Worm (Caenorhabditis elegans) whole organism, early embryonic: ENCODE measurements around the gene oac-22.
"Not testable (repeated sequence)": the region's sequence is repeated elsewhere in the genome, so short reads cannot be mapped to it uniquely, and the experiment has no call there.

Source experiments
- B0310.2 ChIP-seq: sonication (generic microtip); optimal IDR thresholded peaks from 2 replicates; lab custom pipeline; 2016; ENCODE audit warnings: mild to moderate bottlenecking, missing genetic modification characterization, missing compliant biosample characterization
- ama-1 ChIP-seq: fragments of 150-350 bp; optimal IDR thresholded peaks from 2 replicates; lab custom pipeline; 2014
- ceh-13 ChIP-seq: fragments of 200-800 bp; sonication (Bioruptor generic); optimal IDR thresholded peaks from 2 replicates; lab custom pipeline; 2018; ENCODE audit warnings: mild to moderate bottlenecking, missing genetic modification characterization, missing compliant biosample characterization
- ceh-36 ChIP-seq: sonication (generic microtip); optimal IDR thresholded peaks from 2 replicates; lab custom pipeline; 2016; ENCODE audit warnings: missing genetic modification characterization, inconsistent platforms, missing compliant biosample characterization
- ets-7 ChIP-seq: sonication (generic microtip); optimal IDR thresholded peaks from 2 replicates; lab custom pipeline; 2016; ENCODE audit warnings: missing genotype, missing genetic modification characterization, missing compliant biosample characterization
- flt-1 ChIP-seq: fragments of 200-800 bp; sonication (Bioruptor generic); IDR thresholded peaks from 2 replicates; pipeline ENCODE4 v1.3.6; 2022; ENCODE audit warnings: missing genetic modification characterization, missing compliant biosample characterization
- hmbx-1 ChIP-seq: sonication (generic microtip); optimal IDR thresholded peaks from 2 replicates; lab custom pipeline; 2016; ENCODE audit warnings: mild to moderate bottlenecking, missing genetic modification characterization, missing compliant biosample characterization
- hmg-4 ChIP-seq: fragments of 200-800 bp; sonication (Bioruptor generic); optimal IDR thresholded peaks from 2 replicates; lab custom pipeline; 2018; ENCODE audit warnings: mild to moderate bottlenecking, missing genetic modification characterization, missing compliant biosample characterization
- hnd-1 ChIP-seq: sonication (generic microtip); optimal IDR thresholded peaks from 2 replicates; lab custom pipeline; 2016; ENCODE audit warnings: missing genetic modification characterization, missing compliant biosample characterization
- pes-1 ChIP-seq: fragments of 200-800 bp; sonication (Bioruptor generic); IDR thresholded peaks from 2 replicates; pipeline ENCODE4 v1.3.6; 2022; ENCODE audit warnings: missing genetic modification reagents, missing genetic modification characterization, missing compliant biosample characterization
- scrt-1 ChIP-seq: fragments of 200-800 bp; sonication (Bioruptor generic); IDR thresholded peaks from 2 replicates; pipeline ENCODE4 v1.3.6; 2022; ENCODE audit warnings: missing genetic modification characterization, missing compliant biosample characterization
- sea-1 ChIP-seq: fragments of 200-800 bp; sonication (Bioruptor generic); conservative IDR thresholded peaks from 2 replicates; pipeline ENCODE4 v1.3.6; 2022; ENCODE audit warnings: missing genetic modification characterization, missing compliant biosample characterization
- tbx-11 ChIP-seq: fragments of 200-800 bp; sonication (Bioruptor generic); IDR thresholded peaks from 2 replicates; pipeline ENCODE4 v1.3.6; 2022; ENCODE audit warnings: missing genetic modification characterization, missing compliant biosample characterization
- tra-4 ChIP-seq: sonication (generic microtip); optimal IDR thresholded peaks from 2 replicates; lab custom pipeline; 2017; ENCODE audit warnings: missing genetic modification characterization, missing compliant biosample characterization

DNA sequence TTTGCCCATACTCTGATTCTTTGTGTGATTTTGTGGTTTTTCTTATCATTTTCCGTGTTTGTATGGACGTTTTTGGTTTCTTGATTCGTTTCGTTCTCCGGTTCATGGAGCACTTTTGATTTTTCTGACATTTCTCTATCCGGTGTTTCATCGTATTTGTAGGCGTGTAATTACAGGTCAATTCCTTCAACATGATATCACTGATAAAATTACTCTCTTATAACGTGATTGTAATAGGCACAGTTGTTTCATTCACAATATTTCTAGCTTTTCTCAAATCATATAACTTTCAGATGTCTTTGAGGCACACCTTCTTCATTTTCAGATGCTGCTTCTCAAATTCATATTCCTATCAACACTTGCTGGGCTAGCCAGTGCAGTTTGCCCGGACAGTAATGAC lies 46.9 kb downstream of the oac-22 start, which contains the start of gene clec-70:
- not testable (repeated sequence) for TF ChIP-seq ama-1 (lab: Kevin White, UChicago); flt-1 (GFP tag; lab: Robert Waterston, UW); hmg-4; B0310.2 (tag; lab: Kevin White, UChicago); hmbx-1 (tag; lab: Kevin White, UChicago); pes-1 (GFP tag; lab: Robert Waterston, UW); scrt-1 (GFP tag; lab: Robert Waterston, UW); ceh-13 (GFP tag; lab: Kevin White, UChicago); tra-4 (tag; lab: Kevin White, UChicago); ceh-36 (tag; lab: Kevin White, UChicago); hnd-1 (tag; lab: Kevin White, UChicago); tbx-11; ets-7; sea-1 (GFP tag; lab: Robert Waterston, UW)
